Fruit fly (Drosophila melanogaster) whole organism, embryonic: Measurements from ENCODE around the gene CG42395.
A peak's percentile ranks its signal among the peaks of the same experiment; 100 is the strongest.

Experiments used
- Awh ChIP-seq: fragments of 200-800 bp; sonication (Bioruptor generic); IDR thresholded peaks from 2 replicates; pipeline ENCODE4, ENCODE4 v1.3.6; 2022; ENCODE audit warnings: missing biosample characterization, missing genetic modification characterization
- Bteb2 ChIP-seq: fragments of 200-800 bp; sonication (Bioruptor generic); optimal IDR thresholded peaks from 2 replicates; lab custom pipeline; 2016; ENCODE audit warnings: missing biosample characterization, missing genetic modification characterization
- CG11695 ChIP-seq: fragments of 200-800 bp; sonication (Bioruptor generic); IDR thresholded peaks from 3 replicates; pipeline ENCODE4 v1.3.6; 2022; ENCODE audit warnings: missing biosample characterization, missing genetic modification characterization
- CG1233 ChIP-seq: fragments of 200-800 bp; sonication (Bioruptor generic); optimal IDR thresholded peaks from 4 replicates; lab custom pipeline; 2018; ENCODE audit warnings: missing biosample characterization, mild to moderate bottlenecking, missing genetic modification characterization
- CG13123 ChIP-seq: fragments of 200-800 bp; sonication (Bioruptor generic); optimal IDR thresholded peaks from 2 replicates; lab custom pipeline; 2016; ENCODE audit warnings: missing biosample characterization, missing genetic modification characterization
- CG13287 ChIP-seq: fragments of 200-800 bp; sonication (Bioruptor generic); IDR thresholded peaks from 2 replicates; pipeline ENCODE4 v1.3.6; 2022; ENCODE audit warnings: missing biosample characterization, missing genetic modification characterization; ENCODE audit not compliant: partially characterized antibody
- CG14667 ChIP-seq: fragments of 200-800 bp; sonication (Bioruptor generic); IDR thresholded peaks from 2 replicates; pipeline ENCODE4 v1.3.6; 2022; ENCODE audit warnings: missing biosample characterization, missing genetic modification characterization
- CG1602 ChIP-seq: fragments of 200-800 bp; sonication (Bioruptor generic); optimal IDR thresholded peaks from 3 replicates; lab custom pipeline; 2016; ENCODE audit warnings: missing biosample characterization, missing genetic modification characterization
- CG1647 ChIP-seq: fragments of 200-800 bp; sonication (Bioruptor generic); optimal IDR thresholded peaks from 3 replicates; lab custom pipeline; 2016; ENCODE audit warnings: missing biosample characterization, missing genetic modification characterization
- CG16863 ChIP-seq: fragments of 200-800 bp; sonication (Bioruptor generic); optimal IDR thresholded peaks from 3 replicates; lab custom pipeline; 2016; ENCODE audit warnings: missing biosample characterization, missing genetic modification characterization
- CG17361 ChIP-seq: fragments of 200-800 bp; sonication (Bioruptor generic); IDR thresholded peaks from 3 replicates; pipeline ENCODE4 v1.3.6; 2022; ENCODE audit warnings: missing biosample characterization, missing genetic modification characterization
- CG18011 ChIP-seq: fragments of 200-800 bp; sonication (Bioruptor generic); optimal IDR thresholded peaks from 2 replicates; lab custom pipeline; 2017; ENCODE audit warnings: missing biosample characterization, missing genetic modification characterization, mild to moderate bottlenecking, moderate library complexity, missing genotype
- CG32532 ChIP-seq: fragments of 200-800 bp; sonication (Bioruptor generic); IDR thresholded peaks from 2 replicates; pipeline ENCODE4 v1.3.6; 2022; ENCODE audit warnings: missing biosample characterization, missing genetic modification characterization
- CG34224 ChIP-seq: fragments of 200-800 bp; sonication (Bioruptor generic); IDR thresholded peaks from 3 replicates; pipeline ENCODE4 v1.3.6; 2022; ENCODE audit warnings: missing biosample characterization, missing genetic modification characterization; ENCODE audit not compliant: partially characterized antibody
- CG4360 ChIP-seq: fragments of 200-800 bp; sonication (Bioruptor generic); IDR thresholded peaks from 2 replicates; pipeline ENCODE4 v1.3.6; 2022; ENCODE audit warnings: missing biosample characterization, missing genetic modification characterization
- CG7357 ChIP-seq: fragments of 200-800 bp; sonication (Bioruptor generic); IDR thresholded peaks from 3 replicates; pipeline ENCODE4 v1.3.6; 2022; ENCODE audit warnings: missing biosample characterization, missing genetic modification characterization
- CG7372 ChIP-seq: fragments of 200-800 bp; sonication (Bioruptor generic); IDR thresholded peaks from 2 replicates; pipeline ENCODE4 v1.3.6; 2022; ENCODE audit warnings: missing biosample characterization, missing genetic modification characterization
- CG8478 ChIP-seq: fragments of >200 bp; optimal IDR thresholded peaks from 2 replicates; lab custom pipeline; 2018
- CG8765 ChIP-seq: fragments of 200-800 bp; sonication (Bioruptor generic); IDR thresholded peaks from 2 replicates; pipeline ENCODE4 v1.3.6; 2022; ENCODE audit warnings: missing biosample characterization, missing genetic modification characterization
- CG9876 ChIP-seq: fragments of 200-800 bp; sonication (Bioruptor generic); optimal IDR thresholded peaks from 2 replicates; lab custom pipeline; 2016; ENCODE audit warnings: missing biosample characterization, missing genetic modification characterization
- Camta ChIP-seq: fragments of 200-800 bp; sonication (Bioruptor generic); optimal IDR thresholded peaks from 2 replicates; lab custom pipeline; 2016; ENCODE audit warnings: missing biosample characterization, missing genetic modification characterization
- Deaf1 ChIP-seq: fragments of 200-800 bp; optimal IDR thresholded peaks from 3 replicates; lab custom pipeline; 2019; ENCODE audit warnings: missing biosample characterization, mild to moderate bottlenecking, missing genetic modification characterization, moderate library complexity
- Dref ChIP-seq: fragments of 200-800 bp; sonication (Bioruptor generic); IDR thresholded peaks from 2 replicates; pipeline ENCODE4 v1.3.6; 2022; ENCODE audit warnings: missing biosample characterization, missing genetic modification characterization
- Ets65A ChIP-seq: fragments of 200-800 bp; sonication (Bioruptor generic); peaks from one replicate; lab custom pipeline; 2016; ENCODE audit warnings: missing biosample characterization, missing genetic modification characterization
- Gsc ChIP-seq: fragments of 200-800 bp; sonication (Bioruptor generic); IDR thresholded peaks from 2 replicates; pipeline ENCODE4 v1.3.6; 2022; ENCODE audit warnings: missing biosample characterization, missing genetic modification characterization
- HLH54F ChIP-seq: fragments of 200-800 bp; sonication (Bioruptor generic); optimal IDR thresholded peaks from 3 replicates; lab custom pipeline; 2016; ENCODE audit warnings: missing biosample characterization, missing genetic modification characterization
- Hand ChIP-seq: fragments of 200-800 bp; sonication (Bioruptor generic); optimal IDR thresholded peaks from 2 replicates; lab custom pipeline; 2017; ENCODE audit warnings: mild to moderate bottlenecking, missing biosample characterization, missing genetic modification reagents, missing genetic modification characterization
- NC2β ChIP-seq: fragments of 200-800 bp; sonication (Bioruptor generic); optimal IDR thresholded peaks from 2 replicates; lab custom pipeline; 2016; ENCODE audit warnings: missing biosample characterization, missing genetic modification characterization
- NK7.1 ChIP-seq: fragments of 200-800 bp; sonication (Bioruptor generic); optimal IDR thresholded peaks from 3 replicates; lab custom pipeline; 2016; ENCODE audit warnings: missing biosample characterization, missing genetic modification characterization
- Sin3A ChIP-seq: fragments of >200 bp; optimal IDR thresholded peaks from 2 replicates; lab custom pipeline; 2018
- Usf ChIP-seq: fragments of 200-800 bp; sonication (Bioruptor generic); optimal IDR thresholded peaks from 2 replicates; lab custom pipeline; 2017; ENCODE audit warnings: missing genotype, missing biosample characterization, missing genetic modification characterization
- ash1 ChIP-seq: fragments of 200-800 bp; sonication (Bioruptor generic); optimal IDR thresholded peaks from 2 replicates; lab custom pipeline; 2018; ENCODE audit warnings: missing biosample characterization, mild to moderate bottlenecking, missing genetic modification characterization
- cg ChIP-seq: fragments of 200-800 bp; sonication (Bioruptor generic); optimal IDR thresholded peaks from 3 replicates; lab custom pipeline; 2019; ENCODE audit warnings: missing biosample characterization, mild to moderate bottlenecking, missing genetic modification characterization, moderate library complexity
- crol ChIP-seq: fragments of 200-800 bp; sonication (Bioruptor generic); IDR thresholded peaks from 2 replicates; pipeline ENCODE4 v1.3.6; 2022; ENCODE audit warnings: missing biosample characterization, missing genetic modification characterization
- dimm ChIP-seq: fragments of 200-800 bp; sonication (Bioruptor generic); IDR thresholded peaks from 2 replicates; pipeline ENCODE4 v1.3.6; 2022; ENCODE audit warnings: missing biosample characterization, missing genetic modification characterization
- dmrt11E ChIP-seq: fragments of 200-800 bp; sonication (Bioruptor generic); optimal IDR thresholded peaks from 3 replicates; lab custom pipeline; 2018; ENCODE audit warnings: missing biosample characterization, mild to moderate bottlenecking, missing genetic modification characterization, moderate library complexity
- esg ChIP-seq: fragments of 200-800 bp; sonication (Bioruptor generic); conservative IDR thresholded peaks from 2 replicates; pipeline ENCODE4 v1.3.6; 2022; ENCODE audit warnings: missing biosample characterization, missing genetic modification characterization
- ewg ChIP-seq: fragments of 200-800 bp; sonication (Bioruptor generic); optimal IDR thresholded peaks from 3 replicates; lab custom pipeline; 2017; ENCODE audit warnings: mild to moderate bottlenecking, missing biosample characterization, missing genetic modification reagents, missing genetic modification characterization
- grn ChIP-seq: fragments of 200-800 bp; sonication (Bioruptor generic); optimal IDR thresholded peaks from 3 replicates; lab custom pipeline; 2017; ENCODE audit warnings: missing biosample characterization, missing genetic modification characterization
- lilli ChIP-seq: fragments of 200-800 bp; sonication (Bioruptor generic); optimal IDR thresholded peaks from 3 replicates; lab custom pipeline; 2016; ENCODE audit warnings: missing biosample characterization, missing genetic modification characterization
- lola ChIP-seq, 3 experiments: fragments of >200 bp in 2 of 3; fragments of 200-800 bp in 1 of 3; sonication (Bioruptor generic) in 1 of 3; optimal IDR thresholded peaks; 2 replicates each; lab custom pipeline; 2017 to 2019; ENCODE audit warnings: missing biosample characterization in 3 of 3, missing genetic modification characterization in 3 of 3, mild to moderate bottlenecking in 1 of 3, moderate library complexity in 1 of 3
- pho ChIP-seq: fragments of 200-800 bp; sonication (Bioruptor generic); optimal IDR thresholded peaks from 2 replicates; lab custom pipeline; 2016; ENCODE audit warnings: missing biosample characterization, missing genetic modification characterization
- pita ChIP-seq: fragments of 200-800 bp; sonication (Bioruptor generic); optimal IDR thresholded peaks from 2 replicates; lab custom pipeline; 2017; ENCODE audit warnings: missing biosample characterization, mild to moderate bottlenecking, missing genetic modification characterization
- pum ChIP-seq: fragments of 200-800 bp; sonication (Bioruptor generic); optimal IDR thresholded peaks from 2 replicates; lab custom pipeline; 2016; ENCODE audit warnings: missing biosample characterization, missing genetic modification characterization
- stc ChIP-seq: fragments of 200-800 bp; sonication (Bioruptor generic); IDR thresholded peaks from 2 replicates; pipeline ENCODE4 v1.3.6; 2022; ENCODE audit warnings: missing biosample characterization, missing genetic modification characterization
- tio ChIP-seq: fragments of 200-800 bp; sonication (Bioruptor generic); optimal IDR thresholded peaks from 2 replicates; lab custom pipeline; 2017; ENCODE audit warnings: missing biosample characterization, missing genetic modification characterization, inconsistent platforms
- tna ChIP-seq: fragments of 200-800 bp; sonication (Bioruptor generic); IDR thresholded peaks from 2 replicates; pipeline ENCODE4 v1.3.6; 2022; ENCODE audit warnings: missing biosample characterization, missing genetic modification characterization; ENCODE audit not compliant: partially characterized antibody
- tx ChIP-seq: fragments of 200-800 bp; sonication (Bioruptor generic); optimal IDR thresholded peaks from 2 replicates; lab custom pipeline; 2016; ENCODE audit warnings: missing biosample characterization, missing genetic modification characterization
- vfl ChIP-seq: fragments of 200-800 bp; sonication (Bioruptor generic); optimal IDR thresholded peaks from 2 replicates; lab custom pipeline; 2016; ENCODE audit warnings: missing biosample characterization, missing genetic modification characterization
- zen ChIP-seq: fragments of 200-800 bp; sonication (Bioruptor generic); optimal IDR thresholded peaks from 3 replicates; lab custom pipeline; 2018; ENCODE audit warnings: missing biosample characterization, mild to moderate bottlenecking, missing genetic modification characterization, moderate library complexity

CG42395 gene

DNA sequence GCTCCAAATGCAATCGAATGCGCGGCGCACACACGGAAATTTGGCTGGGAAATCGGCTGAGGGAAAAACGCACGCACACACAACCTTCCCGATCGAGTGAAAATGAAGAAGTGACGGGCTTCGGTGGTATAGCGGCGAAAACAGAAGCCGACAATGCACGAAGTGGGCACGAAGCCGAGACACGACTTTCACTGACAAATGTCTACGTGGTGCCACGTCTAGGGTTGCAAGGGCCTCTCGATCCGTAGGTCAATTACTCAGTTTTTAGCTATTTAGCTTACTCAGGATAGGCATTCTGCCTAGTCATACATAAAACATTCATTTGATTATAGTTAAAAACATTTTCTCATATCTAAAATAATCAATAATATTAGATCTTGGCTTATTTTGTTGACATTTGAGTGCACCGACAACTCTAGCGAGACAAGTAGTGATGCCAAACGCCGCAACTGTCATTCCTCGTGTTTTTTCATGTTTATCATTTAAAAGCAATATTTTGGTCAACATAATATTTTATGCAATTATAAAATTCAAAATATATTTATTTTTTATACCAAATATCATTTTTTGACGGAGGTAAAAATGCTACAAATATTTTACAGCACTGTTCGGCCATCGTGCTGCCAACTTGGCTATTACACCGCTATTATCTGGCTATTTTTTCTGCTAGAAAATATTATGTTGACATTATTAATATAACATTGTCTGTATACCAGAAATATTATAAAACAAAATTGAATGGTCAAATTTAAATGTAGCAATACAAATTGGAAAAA lies 22.3 kb downstream of the CG42395 start (continued):
- no peak for TF ChIP-seq pita (GFP tag; lab: Kevin White, UChicago)
- TF ChIP-seq Bteb2 (GFP tag; lab: Kevin White, UChicago) = peak; percentile 74
- TF ChIP-seq pho = peak; percentile 71
- TF ChIP-seq CG4360 = 0 out of 2 replicates have a peak, but pooled peaks have one; percentile 27
- peak; percentile 85 for TF ChIP-seq stc
- peak; percentile 67 for TF ChIP-seq CG13123 (GFP tag; lab: Kevin White, UChicago)
- peak; percentile 28 for TF ChIP-seq grn (GFP tag; lab: Kevin White, UChicago)
- peak; percentile 72 for TF ChIP-seq Camta (GFP tag; lab: Kevin White, UChicago)
- peak; percentile 69 for TF ChIP-seq CG1233 (GFP tag; lab: Kevin White, UChicago)
- peak; percentile 91 for TF ChIP-seq CG11695
- TF ChIP-seq CG13287 (GFP tag; lab: Robert Waterston, UW) = 0 out of 2 replicates have a peak, but pooled peaks have one; percentile 41
- TF ChIP-seq esg (GFP tag; lab: Robert Waterston, UW) = peak; percentile 80
- peak; percentile 76 for TF ChIP-seq HLH54F (GFP tag; lab: Kevin White, UChicago)
- peak; percentile 100 for TF ChIP-seq Deaf1 (tag; lab: Kevin White, UChicago)
- peak; percentile 88 for TF ChIP-seq dmrt11E (tag; lab: Kevin White, UChicago)
- peak; percentile 73 for TF ChIP-seq CG7357
- TF ChIP-seq CG17361 (GFP tag; lab: Robert Waterston, UW) = peak; percentile 77; the same call in 2 of the 3 replicates
- no peak for TF ChIP-seq CG8478 (lab: Kevin White, UChicago)
- TF ChIP-seq CG8765 (GFP tag; lab: Robert Waterston, UW) = peak; percentile 80
- peak; percentile 72 for TF ChIP-seq ewg (GFP tag; lab: Kevin White, UChicago)
- TF ChIP-seq Ets65A (GFP tag; lab: Kevin White, UChicago) = peak; percentile 62
- peak; percentile 80 for TF ChIP-seq CG14667
- TF ChIP-seq Awh (GFP tag; lab: Robert Waterston, UW) = peak; percentile 84
- TF ChIP-seq tio (GFP tag; lab: Kevin White, UChicago) = peak; percentile 84
- TF ChIP-seq Hand (GFP tag; lab: Kevin White, UChicago) = peak; percentile 83
- no peak for TF ChIP-seq CG34224 (GFP tag; lab: Robert Waterston, UW)
- peak; percentile 13 for TF ChIP-seq NK7.1 (GFP tag; lab: Kevin White, UChicago)
- no peak for TF ChIP-seq crol (GFP tag; lab: Robert Waterston, UW)
- peak; percentile 90 for TF ChIP-seq lilli (GFP tag; lab: Kevin White, UChicago)
- TF ChIP-seq CG16863 (GFP tag; lab: Kevin White, UChicago) = peak; percentile 55
- no peak for TF ChIP-seq cg (GFP tag; lab: Kevin White, UChicago)
- peak; percentile 76 for TF ChIP-seq Usf (GFP tag; lab: Kevin White, UChicago)
- peak; percentile 80 for TF ChIP-seq pum (GFP tag; lab: Kevin White, UChicago)
- peak; percentile 79 for TF ChIP-seq zen (tag; lab: Kevin White, UChicago)
- TF ChIP-seq NC2β (GFP tag; lab: Kevin White, UChicago) = peak; percentile 81
- peak; percentile 43 for TF ChIP-seq CG9876 (GFP tag; lab: Kevin White, UChicago)
- peak; percentile 67 for TF ChIP-seq CG1647 (GFP tag; lab: Kevin White, UChicago)
- peak; percentile 88 for TF ChIP-seq vfl
- TF ChIP-seq Sin3A (lab: Kevin White, UChicago) = no peak
- peak; percentile 79 for TF ChIP-seq CG1602 (GFP tag; lab: Kevin White, UChicago)
- TF ChIP-seq tna = 0 out of 2 replicates have a peak, but pooled peaks have one; percentile 40
- TF ChIP-seq ash1 (GFP tag; lab: Kevin White, UChicago) = peak; percentile 27
- TF ChIP-seq CG7372 (GFP tag; lab: Robert Waterston, UW) = peak; percentile 88
- peak in 1 of 3 experiments; percentile 84 for TF ChIP-seq lola (GFP tag; optimal IDR thresholded peaks at IDR 0.05; lab: Kevin White, UChicago)
- TF ChIP-seq dimm (GFP tag; lab: Robert Waterston, UW) = peak; percentile 53; the same call in 1 of the 2 replicates
- TF ChIP-seq Gsc (GFP tag; lab: Robert Waterston, UW) = no peak
- TF ChIP-seq CG32532 (GFP tag; lab: Robert Waterston, UW) = peak; percentile 94
- TF ChIP-seq CG18011 = peak; percentile 73
- TF ChIP-seq Dref = peak; percentile 36
- TF ChIP-seq tx (GFP tag; lab: Kevin White, UChicago) = peak; percentile 48
